Worm (Caenorhabditis elegans): Measurements from ENCODE around the gene ocr-2.
A peak's percentile ranks its signal among the peaks of the same experiment; 100 is the strongest.

Gene ocr-2

DNA sequence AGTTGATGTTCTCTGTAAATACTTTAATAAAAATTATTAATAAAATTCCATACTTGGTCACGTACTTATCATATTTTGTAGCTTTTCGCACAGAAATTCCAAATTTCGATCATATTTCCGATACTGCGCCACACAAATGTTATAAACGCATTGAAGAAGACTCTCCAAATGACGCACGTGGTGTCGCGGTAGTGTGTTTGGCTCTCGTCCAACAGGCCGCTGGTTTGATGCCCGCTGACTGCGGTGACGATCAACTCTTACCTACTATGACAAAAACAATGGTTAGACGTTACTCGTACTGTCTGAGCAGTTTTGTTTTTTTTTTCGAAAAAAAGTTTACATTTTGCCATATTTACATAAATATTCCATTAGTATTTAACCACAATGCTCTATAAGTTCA, 33.0 kb upstream of the ocr-2 start (continued):
- TF ChIP-seq mdl-1 (tag; optimal IDR thresholded peaks at IDR 0.05) (peak in 1 of 2 experiments; percentile 91), grh-1 (GFP tag; IDR thresholded peaks at IDR 0.05) (no peak), C16A3.4 (tag; optimal IDR thresholded peaks at IDR 0.05) (peak; percentile 64), blmp-1 (tag; optimal IDR thresholded peaks at IDR 0.05) (peak; percentile 17), tbx-2 (tag; optimal IDR thresholded peaks at IDR 0.05) (peak; percentile 62), sup-37 (GFP tag; optimal IDR thresholded peaks at IDR 0.05) (no peak), nhr-71 (tag; optimal IDR thresholded peaks at IDR 0.05) (peak; percentile 79), xbp-1 (tag; optimal IDR thresholded peaks at IDR 0.05) (peak; percentile 64), alr-1 (tag; optimal IDR thresholded peaks at IDR 0.05; ENCODE audit: borderline replicate concordance) (no peak), hlh-4 (tag; optimal IDR thresholded peaks at IDR 0.05) (no peak)

DNA sequence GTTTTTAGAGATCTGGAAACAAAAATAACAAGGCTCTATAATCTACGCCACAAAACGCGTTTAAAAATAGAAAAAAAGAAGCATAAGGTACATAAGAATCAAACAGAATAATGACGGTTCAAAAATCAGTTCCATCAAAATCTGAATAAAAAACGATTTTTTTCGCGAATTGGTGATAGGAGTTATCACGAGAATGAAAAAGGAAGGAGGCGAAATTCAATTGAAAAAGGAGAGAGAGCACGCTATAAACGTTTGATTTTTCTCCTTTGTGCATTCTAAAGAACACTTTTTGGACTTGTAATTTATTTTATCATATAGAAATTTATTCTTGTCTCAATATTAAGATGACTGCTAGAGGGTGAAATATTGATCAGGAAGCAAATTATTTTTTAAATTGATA, 31.5 kb upstream of the ocr-2 start:
- TF ChIP-seq elt-2 (tag; optimal IDR thresholded peaks at IDR 0.05) (peak; percentile 27), lin-35 (GFP tag; optimal IDR thresholded peaks at IDR 0.05) (peak in 1 of 2 experiments; percentile 0), hlh-4 (tag; optimal IDR thresholded peaks at IDR 0.05) (no peak), C34B4.2 (tag; optimal IDR thresholded peaks at IDR 0.05) (no peak), blmp-1 (tag; optimal IDR thresholded peaks at IDR 0.05) (no peak), C04F5.9 (tag; optimal IDR thresholded peaks at IDR 0.05) (no peak), irx-1 (tag; optimal IDR thresholded peaks at IDR 0.05) (no peak)

DNA sequence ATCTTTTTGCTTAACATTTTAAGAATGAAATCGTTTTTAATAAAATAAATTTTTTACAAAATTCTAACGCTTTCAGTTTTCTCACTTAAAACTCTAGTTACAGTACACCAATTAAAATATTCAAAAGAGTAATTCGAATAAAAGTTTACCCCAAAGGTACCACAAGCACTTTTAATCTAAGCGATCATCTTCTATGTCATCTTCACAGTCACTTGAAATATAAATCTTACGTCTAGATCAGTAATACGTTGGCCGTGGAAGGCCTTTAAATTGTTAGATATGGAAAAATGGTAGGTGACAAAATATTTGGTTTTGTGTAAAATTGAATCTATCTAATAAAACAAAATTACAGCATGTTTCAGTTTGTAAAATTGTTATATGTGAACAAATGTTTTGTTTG, 27.5 kb upstream of the ocr-2 start:
- TF ChIP-seq aha-1 (tag; optimal IDR thresholded peaks at IDR 0.05), result no peak
- TF ChIP-seq nhr-77 (tag; optimal IDR thresholded peaks at IDR 0.05), result no peak
- no peak for TF ChIP-seq lin-39 (tag; optimal IDR thresholded peaks at IDR 0.05)
- TF ChIP-seq lin-14 (GFP tag; optimal IDR thresholded peaks at IDR 0.05), result peak; percentile 17
- TF ChIP-seq efl-3 (GFP tag; optimal IDR thresholded peaks at IDR 0.05), result no peak
- TF ChIP-seq nhr-85 (tag), result peak; percentile 81

ce11 chrIV:8244112-8244511, 24.2 kb upstream of the ocr-2 start, which contains the start of gene T09A12.1:
TSS of gene T09A12.1 (plus strand) at chrIV:8244412.
- no peak for TF ChIP-seq nhr-71 (tag; optimal IDR thresholded peaks at IDR 0.05)
- no peak for TF ChIP-seq irx-1 (tag; optimal IDR thresholded peaks at IDR 0.05)
- TF ChIP-seq ceh-8 (GFP tag; optimal IDR thresholded peaks at IDR 0.05), result no peak
- TF ChIP-seq grh-1 (GFP tag; IDR thresholded peaks at IDR 0.05), result no peak
- no peak for TF ChIP-seq ama-1 (optimal IDR thresholded peaks at IDR 0.05)
- no peak for TF ChIP-seq ceh-63 (GFP tag; optimal IDR thresholded peaks at IDR 0.05)
- TF ChIP-seq nhr-11 (tag; optimal IDR thresholded peaks at IDR 0.05), result no peak
- no peak for TF ChIP-seq egl-13 (tag; optimal IDR thresholded peaks at IDR 0.05)
- no peak for TF ChIP-seq lsy-2 (tag; optimal IDR thresholded peaks at IDR 0.05)
- no peak for TF ChIP-seq unc-98 (GFP tag; IDR thresholded peaks at IDR 0.05)
- TF ChIP-seq blmp-1 (tag; optimal IDR thresholded peaks at IDR 0.05), result no peak
- no peak for TF ChIP-seq xbp-1 (tag; optimal IDR thresholded peaks at IDR 0.05)
- TF ChIP-seq nhr-77 (tag; optimal IDR thresholded peaks at IDR 0.05), result no peak
- no peak for TF ChIP-seq unc-62 (GFP tag; optimal IDR thresholded peaks at IDR 0.05)
- no peak for TF ChIP-seq aha-1 (tag; optimal IDR thresholded peaks at IDR 0.05)
- TF ChIP-seq egl-27 (tag; optimal IDR thresholded peaks at IDR 0.05), result no peak

ce11 chrIV:8243599-8243998, 23.7 kb upstream of the ocr-2 start, which contains the start of gene T09A12.8:
TSS of gene T09A12.8 (minus strand) at chrIV:8243699.
- TF ChIP-seq vab-15 (tag; optimal IDR thresholded peaks at IDR 0.05), result no peak
- no peak for TF ChIP-seq alr-1 (tag; optimal IDR thresholded peaks at IDR 0.05; ENCODE audit: borderline replicate concordance)
- TF ChIP-seq unc-98 (GFP tag; IDR thresholded peaks at IDR 0.05), result no peak
- no peak for TF ChIP-seq skn-1 (tag; optimal IDR thresholded peaks at IDR 0.05)
- no peak for TF ChIP-seq mab-9 (GFP tag; IDR thresholded peaks at IDR 0.05)
- no peak for TF ChIP-seq xbp-1 (tag; optimal IDR thresholded peaks at IDR 0.05)
- TF ChIP-seq sptf-1 (tag; optimal IDR thresholded peaks at IDR 0.05), result no peak
- TF ChIP-seq fkh-8 (tag; optimal IDR thresholded peaks at IDR 0.05), result no peak
- TF ChIP-seq elt-3 (tag; optimal IDR thresholded peaks at IDR 0.05), result no peak
- TF ChIP-seq rnt-1 (tag; optimal IDR thresholded peaks at IDR 0.05), result no peak
- TF ChIP-seq C16A3.4 (tag; optimal IDR thresholded peaks at IDR 0.05), result no peak
